Worm (Caenorhabditis elegans): Measurements from ENCODE around the gene arrd-24.

- TF ChIP-seq cog-1 (tag; optimal IDR thresholded peaks at IDR 0.05): no peak
- TF ChIP-seq T22C8.4 (GFP tag; IDR thresholded peaks at IDR 0.05): no peak
Measured at ce11 chrX:14012417-14012816, 32.1 kb upstream of the arrd-24 start, which contains the start of gene tbc-19.
